Fruit fly (Drosophila melanogaster) whole organism, wandering third instar larva: ENCODE data around the gene BthD.

ENCODE experiments used
- Abd-B ChIP-seq: fragments of >200 bp; optimal IDR thresholded peaks from 2 replicates; lab custom pipeline; 2017; ENCODE audit warnings: missing biosample characterization, missing genetic modification characterization
- fru ChIP-seq: fragments of 200-800 bp; sonication (Bioruptor generic); optimal IDR thresholded peaks from 3 replicates; lab custom pipeline; 2016; ENCODE audit warnings: missing biosample characterization, mild to moderate bottlenecking, missing genetic modification characterization

- no peak for TF ChIP-seq Abd-B (GFP tag; lab: Kevin White, UChicago)
- no peak for TF ChIP-seq fru (GFP tag; lab: Kevin White, UChicago)
Measured at dm6 chrX:13649801-13650200, 37.9 kb downstream of the BthD start.
